Fruit fly (Drosophila melanogaster): ENCODE results near the gene CG8064.

Gene CG8064

dm6 chr3R:18297444-18298297 lies 14.2 kb downstream of the CG8064 start (continued):
- TF ChIP-seq chif (GFP tag; optimal IDR thresholded peaks at IDR 0.05): peak in 1 of 2 experiments; percentile 3
- peak; percentile 39; the same call in 1 of the 2 replicates for TF ChIP-seq vvl (GFP tag; IDR thresholded peaks at IDR 0.05)
- no peak for TF ChIP-seq CG13123 (GFP tag; optimal IDR thresholded peaks at IDR 0.05)
- no peak for TF ChIP-seq CG8944 (GFP tag; optimal IDR thresholded peaks at IDR 0.05)
- no peak for TF ChIP-seq CG4707 (GFP tag; optimal IDR thresholded peaks at IDR 0.05)
- TF ChIP-seq cato (GFP tag; optimal IDR thresholded peaks at IDR 0.05; ENCODE audit: borderline replicate concordance): no peak
- no peak for TF ChIP-seq CG7987 (GFP tag; optimal IDR thresholded peaks at IDR 0.05)
- TF ChIP-seq CG6765 (GFP tag; optimal IDR thresholded peaks at IDR 0.05): no peak
- no peak for TF ChIP-seq CG2202 (tag; optimal IDR thresholded peaks at IDR 0.05)
- TF ChIP-seq CG12219 (GFP tag; optimal IDR thresholded peaks at IDR 0.05): no peak
- no peak for TF ChIP-seq Camta (GFP tag; optimal IDR thresholded peaks at IDR 0.05)
- no peak for TF ChIP-seq B-H1 (GFP tag; IDR thresholded peaks at IDR 0.05)
- TF ChIP-seq Stat92E (GFP tag; optimal IDR thresholded peaks at IDR 0.05): no peak
- TF ChIP-seq nmo (GFP tag; optimal IDR thresholded peaks at IDR 0.05): peak; percentile 21
- TF ChIP-seq CG43689 (GFP tag; IDR thresholded peaks at IDR 0.05): no peak
- TF ChIP-seq seq (GFP tag; IDR thresholded peaks at IDR 0.05): no peak
- TF ChIP-seq her (GFP tag; optimal IDR thresholded peaks at IDR 0.05): no peak
- TF ChIP-seq otp (GFP tag; IDR thresholded peaks at IDR 0.05): no peak
- TF ChIP-seq H15 (GFP tag; IDR thresholded peaks at IDR 0.05): 0 out of 3 replicates have a peak, but pooled peaks have one; percentile 36
- no peak for TF ChIP-seq CG15479 (GFP tag; optimal IDR thresholded peaks at IDR 0.05)
- TF ChIP-seq CG6854 (GFP tag; optimal IDR thresholded peaks at IDR 0.05): no peak
- TF ChIP-seq z (GFP tag; IDR thresholded peaks at IDR 0.05): no peak
- TF ChIP-seq ase (GFP tag; IDR thresholded peaks at IDR 0.05): no peak
- TF ChIP-seq MESR4 (GFP tag; optimal IDR thresholded peaks at IDR 0.05): no peak
- no peak for TF ChIP-seq onecut (GFP tag; IDR thresholded peaks at IDR 0.05)
- no peak for TF ChIP-seq Abd-B (GFP tag; optimal IDR thresholded peaks at IDR 0.05)
- no peak for TF ChIP-seq CG30020 (tag; optimal IDR thresholded peaks at IDR 0.05)
- TF ChIP-seq Atf-2 (GFP tag; optimal IDR thresholded peaks at IDR 0.05): no peak
- no peak for TF ChIP-seq CG7357 (GFP tag; IDR thresholded peaks at IDR 0.05)
- TF ChIP-seq fu2 (GFP tag; optimal IDR thresholded peaks at IDR 0.05): no peak
- TF ChIP-seq croc (GFP tag; conservative IDR thresholded peaks at IDR 0.05): no peak
- TF ChIP-seq Asciz (GFP tag; optimal IDR thresholded peaks at IDR 0.05): no peak
- TF ChIP-seq tap (tag; optimal IDR thresholded peaks at IDR 0.05): no peak
- TF ChIP-seq twi (tag; optimal IDR thresholded peaks at IDR 0.05): peak; percentile 75
- no peak for TF ChIP-seq CG9817 (tag; optimal IDR thresholded peaks at IDR 0.05)
- TF ChIP-seq ranshi (GFP tag; IDR thresholded peaks at IDR 0.05): 0 out of 2 replicates have a peak, but pooled peaks have one; percentile 34
- TF ChIP-seq wdn (GFP tag; IDR thresholded peaks at IDR 0.05): no peak
- no peak for TF ChIP-seq CG18011 (GFP tag; optimal IDR thresholded peaks at IDR 0.05)
- no peak for TF ChIP-seq pan (optimal IDR thresholded peaks at IDR 0.05)
- TF ChIP-seq pan (GFP tag; optimal IDR thresholded peaks at IDR 0.05 in 1 of 2, IDR thresholded peaks at IDR 0.05 in 1 of 2): no peak
- peak; percentile 61 for TF ChIP-seq zf30C (GFP tag; optimal IDR thresholded peaks at IDR 0.05)
- TF ChIP-seq danr (GFP tag; IDR thresholded peaks at IDR 0.05): no peak
- TF ChIP-seq CG31441 (GFP tag; IDR thresholded peaks at IDR 0.05): 0 out of 2 replicates have a peak, but pooled peaks have one; percentile 29
- TF ChIP-seq row (GFP tag; IDR thresholded peaks at IDR 0.05): peak; percentile 39; the same call in 2 of the 3 replicates
- TF ChIP-seq Ets97D (GFP tag; optimal IDR thresholded peaks at IDR 0.05): no peak
- no peak for TF ChIP-seq CG9215 (GFP tag; IDR thresholded peaks at IDR 0.05)
- TF ChIP-seq CG1233 (GFP tag; optimal IDR thresholded peaks at IDR 0.05): no peak
- no peak for TF ChIP-seq sc (optimal IDR thresholded peaks at IDR 0.05)
- TF ChIP-seq sc (GFP tag; optimal IDR thresholded peaks at IDR 0.05): no peak
- no peak for TF ChIP-seq Hey (tag; optimal IDR thresholded peaks at IDR 0.05)

Measured in whole organism, embryonic.